Fruit fly (Drosophila melanogaster): Measurements from ENCODE around the gene CG9777.

CG9777 gene

DNA sequence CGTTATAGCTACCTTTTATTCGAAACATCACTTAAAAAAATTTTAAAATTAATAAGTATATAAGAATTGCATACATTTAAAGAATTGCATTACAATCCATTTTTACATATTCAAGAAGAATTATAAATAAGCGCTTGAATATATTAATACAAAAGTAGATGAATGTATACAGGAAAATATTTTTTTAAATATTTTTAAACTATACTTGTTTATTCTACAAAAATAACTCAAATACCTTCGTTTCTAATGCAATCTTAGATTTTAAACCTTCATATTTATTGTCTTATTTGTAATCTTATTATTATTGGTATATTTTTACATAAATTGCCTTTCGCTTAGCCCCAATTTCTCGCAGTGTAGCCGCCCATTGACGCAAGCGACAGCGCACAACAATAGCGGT is 45.1 kb upstream of the CG9777 start (continued):
- TF ChIP-seq CG4328 (GFP tag; optimal IDR thresholded peaks at IDR 0.05) (no peak), CG16779 (GFP tag; IDR thresholded peaks at IDR 0.05) (no peak), CG15479 (GFP tag; optimal IDR thresholded peaks at IDR 0.05) (no peak), crc (GFP tag; optimal IDR thresholded peaks at IDR 0.05) (no peak), CG6765 (GFP tag; optimal IDR thresholded peaks at IDR 0.05) (no peak), Optix (GFP tag; IDR thresholded peaks at IDR 0.05) (no peak), CG1603 (tag; optimal IDR thresholded peaks at IDR 0.05) (no peak), CG5180 (GFP tag; optimal IDR thresholded peaks at IDR 0.05) (no peak), Drgx (GFP tag; IDR thresholded peaks at IDR 0.05) (no peak), HLH54F (GFP tag; optimal IDR thresholded peaks at IDR 0.05) (no peak), CG6689 (GFP tag; IDR thresholded peaks at IDR 0.05) (0 out of 2 replicates have a peak, but pooled peaks have one; percentile 22), hth (optimal IDR thresholded peaks at IDR 0.05) (no peak), CG13624 (GFP tag; optimal IDR thresholded peaks at IDR 0.05) (no peak), ab (GFP tag; optimal IDR thresholded peaks at IDR 0.05) (no peak), lola (GFP tag; optimal IDR thresholded peaks at IDR 0.05) (no peak), CG31388 (GFP tag; optimal IDR thresholded peaks at IDR 0.05) (no peak), Hr78 (GFP tag; optimal IDR thresholded peaks at IDR 0.05) (no peak), CG16815 (GFP tag; optimal IDR thresholded peaks at IDR 0.05) (no peak), Dll (GFP tag; IDR thresholded peaks at IDR 0.05; ENCODE audit: partially characterized antibody) (no peak), CG11504 (tag; optimal IDR thresholded peaks at IDR 0.05) (peak; percentile 32), CG10321 (GFP tag; IDR thresholded peaks at IDR 0.05) (no peak), CG17361 (GFP tag; IDR thresholded peaks at IDR 0.05) (0 out of 3 replicates have a peak, but pooled peaks have one; percentile 30), H2.0 (GFP tag; IDR thresholded peaks at IDR 0.05) (no peak), CG10654 (GFP tag; optimal IDR thresholded peaks at IDR 0.05) (no peak), CG7839 (tag; optimal IDR thresholded peaks at IDR 0.05) (peak; percentile 12), klu (GFP tag; IDR thresholded peaks at IDR 0.05) (no peak), CG12659 (GFP tag; optimal IDR thresholded peaks at IDR 0.05) (no peak), Adf1 (GFP tag; IDR thresholded peaks at IDR 0.05) (no peak), abd-A (tag; optimal IDR thresholded peaks at IDR 0.05) (no peak), MBD-R2 (GFP tag; IDR thresholded peaks at IDR 0.05) (no peak), Antp (GFP tag; optimal IDR thresholded peaks at IDR 0.05) (no peak), E2f1 (GFP tag; IDR thresholded peaks at IDR 0.05) (no peak), kah (GFP tag; optimal IDR thresholded peaks at IDR 0.05) (no peak), CG13424 (tag; optimal IDR thresholded peaks at IDR 0.05) (no peak), Sox102F (GFP tag; optimal IDR thresholded peaks at IDR 0.05) (peak; percentile 17), Hr39 (optimal IDR thresholded peaks at IDR 0.05) (no peak), Oaz (GFP tag; IDR thresholded peaks at IDR 0.05) (no peak), unc-4 (GFP tag; IDR thresholded peaks at IDR 0.05; ENCODE audit: partially characterized antibody) (no peak), CG1233 (GFP tag; optimal IDR thresholded peaks at IDR 0.05) (no peak), CG7745 (tag; optimal IDR thresholded peaks at IDR 0.05) (no peak), CG4360 (GFP tag; IDR thresholded peaks at IDR 0.05) (no peak), pho (GFP tag; optimal IDR thresholded peaks at IDR 0.05) (no peak), repo (GFP tag; optimal IDR thresholded peaks at IDR 0.05) (no peak), CG2129 (GFP tag; IDR thresholded peaks at IDR 0.05; ENCODE audit: partially characterized antibody) (no peak), GATAe (GFP tag; conservative IDR thresholded peaks at IDR 0.05) (no peak), Gsc (GFP tag; IDR thresholded peaks at IDR 0.05) (no peak), Oli (tag; optimal IDR thresholded peaks at IDR 0.05) (peak; percentile 2), HmgD (GFP tag; optimal IDR thresholded peaks at IDR 0.05) (no peak), CG14014 (GFP tag; IDR thresholded peaks at IDR 0.05) (no peak), Nf-YB (GFP tag; optimal IDR thresholded peaks at IDR 0.05) (no peak), CG7372 (GFP tag; IDR thresholded peaks at IDR 0.05) (no peak), gem (tag; optimal IDR thresholded peaks at IDR 0.05) (peak; percentile 43)
